Worm (Caenorhabditis elegans): ENCODE measurements around the gene C25D7.5.
A peak's percentile ranks its signal among the peaks of the same experiment; 100 is the strongest.
"Not testable (repeated sequence)": the region's sequence is repeated elsewhere in the genome, so short reads cannot be mapped to it uniquely, and the experiment has no call there.

Gene C25D7.5

ce11 chrV:15028896-15029519 is 23.4 kb upstream of the C25D7.5 start, which contains the start of gene F14H8.8 (continued):
- TF ChIP-seq efl-1 (optimal IDR thresholded peaks at IDR 0.05): peak in 1 of 2 experiments; percentile 22
- TF ChIP-seq efl-1 (GFP tag; optimal IDR thresholded peaks at IDR 0.05 in 1 of 2): no peak
- no peak for TF ChIP-seq zip-4 (GFP tag; optimal IDR thresholded peaks at IDR 0.05)
- TF ChIP-seq nhr-71 (tag; optimal IDR thresholded peaks at IDR 0.05): no peak
- TF ChIP-seq grh-1 (GFP tag; IDR thresholded peaks at IDR 0.05): peak; percentile 49; the same call in 1 of the 2 replicates
- no peak for TF ChIP-seq pag-3 (tag; optimal IDR thresholded peaks at IDR 0.05; ENCODE audit: borderline replicate concordance, insufficient read depth)
- TF ChIP-seq elt-2 (tag; optimal IDR thresholded peaks at IDR 0.05): no peak
- TF ChIP-seq ceh-63 (GFP tag; optimal IDR thresholded peaks at IDR 0.05): no peak
- TF ChIP-seq nhr-11 (tag; optimal IDR thresholded peaks at IDR 0.05): no peak
- TF ChIP-seq lin-15B (tag; optimal IDR thresholded peaks at IDR 0.05): no peak
- TF ChIP-seq xbp-1 (tag; optimal IDR thresholded peaks at IDR 0.05): no peak
- no peak for TF ChIP-seq ztf-4 (tag; optimal IDR thresholded peaks at IDR 0.05)
- TF ChIP-seq unc-62 (GFP tag; optimal IDR thresholded peaks at IDR 0.05): no peak
- no peak for TF ChIP-seq mep-1 (tag; optimal IDR thresholded peaks at IDR 0.05)
- TF ChIP-seq lin-14 (GFP tag; optimal IDR thresholded peaks at IDR 0.05): no peak
- peak; percentile 22 for TF ChIP-seq rnt-1 (tag; optimal IDR thresholded peaks at IDR 0.05)
- TF ChIP-seq jun-1 (tag; optimal IDR thresholded peaks at IDR 0.05): no peak
- TF ChIP-seq nhr-84 (tag; optimal IDR thresholded peaks at IDR 0.05): no peak
- TF ChIP-seq aha-1 (tag; optimal IDR thresholded peaks at IDR 0.05): no peak
- no peak for TF ChIP-seq skn-1 (tag; optimal IDR thresholded peaks at IDR 0.05)
- TF ChIP-seq nhr-47 (tag; optimal IDR thresholded peaks at IDR 0.05): peak; percentile 55
- TF ChIP-seq aly-2 (tag; optimal IDR thresholded peaks at IDR 0.05): no peak
- no peak for TF ChIP-seq isw-1 (GFP tag; IDR thresholded peaks at IDR 0.05)
- TF ChIP-seq nhr-77 (tag; optimal IDR thresholded peaks at IDR 0.05): no peak
- no peak for TF ChIP-seq nhr-28 (tag; optimal IDR thresholded peaks at IDR 0.05)
- TF ChIP-seq nhr-20 (tag; optimal IDR thresholded peaks at IDR 0.05): peak; percentile 35
- TF ChIP-seq C04F5.9 (tag; optimal IDR thresholded peaks at IDR 0.05): no peak
- no peak for TF ChIP-seq unc-130 (tag; optimal IDR thresholded peaks at IDR 0.05)
- no peak for TF ChIP-seq lsy-2 (tag; optimal IDR thresholded peaks at IDR 0.05)
- TF ChIP-seq irx-1 (tag; optimal IDR thresholded peaks at IDR 0.05): no peak

DNA sequence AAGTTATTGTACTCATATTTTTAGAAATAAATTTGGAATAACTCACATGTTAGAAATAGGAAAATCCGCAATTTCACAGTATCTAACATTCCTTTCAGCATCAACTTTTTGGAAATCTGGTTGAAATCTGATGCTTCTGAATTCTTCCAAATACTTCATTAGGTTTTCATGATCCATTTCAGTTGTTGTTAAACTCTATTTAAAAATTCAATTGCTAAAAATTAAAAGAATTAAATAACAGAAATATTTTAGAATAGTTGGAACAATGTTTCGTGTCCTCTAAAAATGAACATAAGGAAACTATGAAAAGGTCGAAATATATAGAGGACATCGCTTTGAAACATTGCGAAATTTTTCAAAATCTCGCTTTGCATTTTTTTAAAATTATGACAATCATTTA is 21.1 kb upstream of the C25D7.5 start, which contains the start of gene cng-1:
cng-1 (minus strand) TSS at position 101 of the 400 bp plus-strand sequence.
- not testable (repeated sequence) for TF ChIP-seq aly-2 (tag; optimal IDR thresholded peaks at IDR 0.05); pqm-1 (tag; optimal IDR thresholded peaks at IDR 0.05); efl-3 (GFP tag; optimal IDR thresholded peaks at IDR 0.05)

ce11 chrV:15036769-15037168 is 15.7 kb upstream of the C25D7.5 start, which contains the start of gene melo-3:
Gene melo-3, minus strand, starts transcription at chrV:15036869.
- not testable (repeated sequence) for TF ChIP-seq pag-3 (tag; optimal IDR thresholded peaks at IDR 0.05; ENCODE audit: borderline replicate concordance, insufficient read depth); nhr-28 (tag; optimal IDR thresholded peaks at IDR 0.05); elt-3 (tag; optimal IDR thresholded peaks at IDR 0.05)

DNA sequence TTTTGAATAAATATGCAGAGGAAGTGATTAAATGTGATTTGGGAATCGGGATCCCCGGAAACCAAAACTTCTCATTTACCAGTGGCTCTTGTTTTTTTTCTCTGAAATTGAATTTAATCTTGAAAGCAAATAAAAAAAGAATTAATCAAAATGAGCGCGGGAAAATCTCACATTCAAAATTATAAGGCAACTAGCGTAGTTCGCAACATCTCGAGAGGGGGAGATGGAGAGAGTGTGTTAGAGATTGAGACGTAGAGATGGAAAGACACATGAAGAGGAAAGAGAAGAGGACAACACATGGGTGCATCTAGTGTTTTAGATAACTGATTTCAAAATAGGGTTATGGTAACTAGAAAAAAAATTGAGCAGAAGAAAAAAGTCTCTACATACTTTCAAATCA is 4.3 kb upstream of the C25D7.5 start, which contains the start of gene sdc-3:
sdc-3 (minus strand) TSS at position 101 of the 400 bp plus-strand sequence.
- TF ChIP-seq efl-1 (optimal IDR thresholded peaks at IDR 0.05) (peak; percentile 1 to 39), efl-1 (GFP tag; optimal IDR thresholded peaks at IDR 0.05 in 1 of 2) (peak in 1 of 2 experiments; percentile 29), unc-130 (tag; optimal IDR thresholded peaks at IDR 0.05) (no peak), nhr-85 (tag) (peak; percentile 47), snpc-4 (tag; optimal IDR thresholded peaks at IDR 0.05) (no peak), dpl-1 (GFP tag; optimal IDR thresholded peaks at IDR 0.05) (peak in 2 of 3 experiments; percentile 14 to 46), lin-13 (GFP tag; optimal IDR thresholded peaks at IDR 0.05) (no peak), grh-1 (GFP tag; IDR thresholded peaks at IDR 0.05) (no peak), unc-30 (tag; optimal IDR thresholded peaks at IDR 0.05) (no peak), C16A3.4 (tag; optimal IDR thresholded peaks at IDR 0.05) (no peak), efl-3 (GFP tag; optimal IDR thresholded peaks at IDR 0.05) (no peak), snu-23 (GFP tag; optimal IDR thresholded peaks at IDR 0.05) (no peak)

Measured in whole organism, L1 larva.